Fruit fly (Drosophila melanogaster) whole organism, embryonic: ENCODE results near the gene slmo.

Experiments
- BEAF-32 ChIP-seq: fragments of 200-800 bp; sonication (Bioruptor generic); optimal IDR thresholded peaks from 3 replicates; lab custom pipeline; 2017; ENCODE audit warnings: missing biosample characterization, missing genetic modification characterization, mild to moderate bottlenecking, moderate library complexity, missing genetic modification reagents
- CG13287 ChIP-seq: fragments of 200-800 bp; sonication (Bioruptor generic); IDR thresholded peaks from 2 replicates; pipeline ENCODE4 v1.3.6; 2022; ENCODE audit warnings: missing biosample characterization, missing genetic modification characterization; ENCODE audit not compliant: partially characterized antibody
- CG13624 ChIP-seq: fragments of 200-800 bp; sonication (Bioruptor generic); optimal IDR thresholded peaks from 2 replicates; lab custom pipeline; 2016; ENCODE audit warnings: missing biosample characterization, missing genetic modification characterization
- CG14441 ChIP-seq: fragments of 200-800 bp; sonication (Bioruptor generic); IDR thresholded peaks from 2 replicates; pipeline ENCODE4 v1.3.6; 2022; ENCODE audit warnings: missing biosample characterization, missing genetic modification characterization
- CG14710 ChIP-seq: fragments of 200-800 bp; sonication (Bioruptor generic); optimal IDR thresholded peaks from 3 replicates; lab custom pipeline; 2019; ENCODE audit warnings: missing biosample characterization, mild to moderate bottlenecking, missing genetic modification characterization, moderate library complexity
- CG15479 ChIP-seq: fragments of 200-800 bp; sonication (Bioruptor generic); optimal IDR thresholded peaks from 3 replicates; lab custom pipeline; 2019; ENCODE audit warnings: missing biosample characterization, mild to moderate bottlenecking, missing genetic modification characterization, moderate library complexity
- CG2889 ChIP-seq: fragments of 200-800 bp; sonication (Bioruptor generic); IDR thresholded peaks from 3 replicates; pipeline ENCODE4 v1.3.6; 2022; ENCODE audit warnings: missing biosample characterization, missing genetic modification characterization
- CG31441 ChIP-seq: fragments of 200-800 bp; sonication (Bioruptor generic); IDR thresholded peaks from 2 replicates; pipeline ENCODE4 v1.3.6; 2022; ENCODE audit warnings: missing biosample characterization, missing genetic modification characterization
- CG32772 ChIP-seq: fragments of 200-800 bp; sonication (Bioruptor generic); IDR thresholded peaks from 2 replicates; pipeline ENCODE4 v1.3.6; 2022; ENCODE audit warnings: missing biosample characterization, missing genetic modification characterization
- CG3995 ChIP-seq: fragments of 200-800 bp; sonication (Bioruptor generic); optimal IDR thresholded peaks from 3 replicates; lab custom pipeline; 2016; ENCODE audit warnings: missing biosample characterization, missing genetic modification characterization
- CG43689 ChIP-seq: fragments of 200-800 bp; sonication (Bioruptor generic); IDR thresholded peaks from 2 replicates; pipeline ENCODE4 v1.3.6; 2022; ENCODE audit warnings: missing biosample characterization, missing genetic modification characterization
- CG5953 ChIP-seq: fragments of 200-800 bp; sonication (Bioruptor generic); IDR thresholded peaks from 2 replicates; pipeline ENCODE4 v1.3.6; 2022; ENCODE audit warnings: missing biosample characterization, missing genetic modification characterization
- CG6791 ChIP-seq: fragments of 200-800 bp; sonication (Bioruptor generic); IDR thresholded peaks from 3 replicates; pipeline ENCODE4 v1.3.6; 2022; ENCODE audit warnings: missing biosample characterization, missing genetic modification characterization; ENCODE audit not compliant: partially characterized antibody
- CG6813 ChIP-seq: fragments of 200-800 bp; sonication (Bioruptor generic); optimal IDR thresholded peaks from 2 replicates; lab custom pipeline; 2017; ENCODE audit warnings: missing biosample characterization, missing genetic modification characterization, mild to moderate bottlenecking, moderate library complexity, missing genetic modification reagents
- CG6854 ChIP-seq: fragments of 200-800 bp; sonication (Bioruptor generic); optimal IDR thresholded peaks from 3 replicates; lab custom pipeline; 2017; ENCODE audit warnings: missing biosample characterization, mild to moderate bottlenecking, missing genetic modification characterization
- CG7745 ChIP-seq: fragments of 200-800 bp; sonication (Bioruptor generic); optimal IDR thresholded peaks from 2 replicates; lab custom pipeline; 2018; ENCODE audit warnings: missing biosample characterization, mild to moderate bottlenecking, missing genetic modification characterization, moderate library complexity
- CG7839 ChIP-seq: fragments of 200-800 bp; sonication (Bioruptor generic); optimal IDR thresholded peaks from 3 replicates; lab custom pipeline; 2018; ENCODE audit warnings: missing biosample characterization, mild to moderate bottlenecking, missing genetic modification characterization, moderate library complexity
- CG7963 ChIP-seq: fragments of 200-800 bp; sonication (Bioruptor generic); IDR thresholded peaks from 3 replicates; pipeline ENCODE4 v1.3.6; 2022; ENCODE audit warnings: missing biosample characterization, missing genetic modification characterization; ENCODE audit not compliant: partially characterized antibody
- CG8290 ChIP-seq, 3 experiments: fragments of 200-800 bp; sonication (Bioruptor generic); optimal IDR thresholded peaks; 2 replicates each; lab custom pipeline; 2016 to 2019; ENCODE audit warnings: missing biosample characterization in 3 of 3, missing genetic modification characterization in 3 of 3, mild to moderate bottlenecking in 2 of 3, moderate library complexity in 1 of 3
- CG8388 ChIP-seq: fragments of 200-800 bp; sonication (Bioruptor generic); optimal IDR thresholded peaks from 2 replicates; lab custom pipeline; 2019; ENCODE audit warnings: missing biosample characterization, mild to moderate bottlenecking, missing genetic modification characterization, moderate library complexity
- CG8924 ChIP-seq: fragments of 200-800 bp; optimal IDR thresholded peaks from 3 replicates; lab custom pipeline; 2019; ENCODE audit warnings: missing biosample characterization, mild to moderate bottlenecking, missing genetic modification characterization, moderate library complexity
- CG9609 ChIP-seq: fragments of 200-800 bp; sonication (Bioruptor generic); optimal IDR thresholded peaks from 3 replicates; lab custom pipeline; 2016; ENCODE audit warnings: missing biosample characterization, missing genetic modification characterization
- CG9797 ChIP-seq: fragments of 200-800 bp; sonication (Bioruptor generic); optimal IDR thresholded peaks from 3 replicates; lab custom pipeline; 2018; ENCODE audit warnings: missing biosample characterization, mild to moderate bottlenecking, missing genetic modification characterization
- CHES-1-like ChIP-seq: fragments of 200-800 bp; sonication (Bioruptor generic); optimal IDR thresholded peaks from 2 replicates; lab custom pipeline; 2016; ENCODE audit warnings: missing biosample characterization, missing genetic modification characterization
- CTCF ChIP-seq: fragments of 200-800 bp; sonication (Bioruptor generic); optimal IDR thresholded peaks from 2 replicates; lab custom pipeline; 2017; ENCODE audit warnings: missing biosample characterization, mild to moderate bottlenecking, missing genetic modification characterization, moderate library complexity
- Doc3 ChIP-seq: fragments of 200-800 bp; sonication (Bioruptor generic); IDR thresholded peaks from 3 replicates; pipeline ENCODE4 v1.3.6; 2022; ENCODE audit warnings: missing biosample characterization, missing genetic modification characterization; ENCODE audit not compliant: partially characterized antibody
- Ets65A ChIP-seq: fragments of 200-800 bp; sonication (Bioruptor generic); peaks from one replicate; lab custom pipeline; 2016; ENCODE audit warnings: missing biosample characterization, missing genetic modification characterization
- HmgZ ChIP-seq: fragments of 200-800 bp; sonication (Bioruptor generic); optimal IDR thresholded peaks from 2 replicates; lab custom pipeline; 2018; ENCODE audit warnings: missing biosample characterization, mild to moderate bottlenecking, missing genetic modification characterization
- Mrtf ChIP-seq: fragments of 200-800 bp; sonication (Bioruptor generic); IDR thresholded peaks from 3 replicates; pipeline ENCODE4 v1.3.6; 2022; ENCODE audit warnings: missing biosample characterization, missing genetic modification characterization
- NC2α ChIP-seq: fragments of 200-800 bp; sonication (Bioruptor generic); optimal IDR thresholded peaks from 2 replicates; lab custom pipeline; 2016; ENCODE audit warnings: missing biosample characterization, missing genetic modification characterization
- Nf-YB ChIP-seq: fragments of 200-800 bp; sonication (Bioruptor generic); optimal IDR thresholded peaks from 3 replicates; lab custom pipeline; 2019; ENCODE audit warnings: missing biosample characterization, mild to moderate bottlenecking, missing genetic modification characterization, moderate library complexity
- Stat92E ChIP-seq, 3 experiments: fragments of >200 bp in 2 of 3; fragments of 200-800 bp in 1 of 3; sonication (Bioruptor generic) in 1 of 3; optimal IDR thresholded peaks; 2 replicates each; lab custom pipeline; 2017 to 2019; ENCODE audit warnings: missing biosample characterization in 3 of 3, missing genetic modification characterization in 3 of 3, mild to moderate bottlenecking in 1 of 3, moderate library complexity in 1 of 3
- Tbp ChIP-seq: fragments of >200 bp; optimal IDR thresholded peaks from 2 replicates; lab custom pipeline; 2018; ENCODE audit warnings: missing biosample characterization, missing genetic modification characterization
- bbx ChIP-seq: fragments of 200-800 bp; sonication (Bioruptor generic); IDR thresholded peaks from 2 replicates; pipeline ENCODE4 v1.3.6; 2022; ENCODE audit warnings: missing biosample characterization, missing genetic modification characterization; ENCODE audit not compliant: partially characterized antibody
- cwo ChIP-seq: fragments of 200-800 bp; sonication (Bioruptor generic); optimal IDR thresholded peaks from 3 replicates; lab custom pipeline; 2017; ENCODE audit warnings: missing biosample characterization, missing genetic modification characterization, mild to moderate bottlenecking, moderate library complexity, missing genetic modification reagents
- gem ChIP-seq: fragments of 200-800 bp; sonication (Bioruptor generic); optimal IDR thresholded peaks from 2 replicates; lab custom pipeline; 2019; ENCODE audit warnings: missing biosample characterization, mild to moderate bottlenecking, missing genetic modification characterization, moderate library complexity
- h ChIP-seq: fragments of >200 bp; optimal IDR thresholded peaks from 2 replicates; lab custom pipeline; 2017
- jigr1 ChIP-seq: fragments of 200-800 bp; sonication (Bioruptor generic); IDR thresholded peaks from 3 replicates; pipeline ENCODE4 v1.3.6; 2022; ENCODE audit warnings: missing biosample characterization, missing genetic modification characterization
- jing ChIP-seq: fragments of 200-800 bp; sonication (Bioruptor generic); optimal IDR thresholded peaks from 2 replicates; lab custom pipeline; 2018; ENCODE audit warnings: missing biosample characterization, mild to moderate bottlenecking, missing genetic modification characterization
- lov ChIP-seq, 2 experiments: fragments of 200-800 bp in 1 of 2; fragments of >200 bp in 1 of 2; sonication (Bioruptor generic) in 1 of 2; IDR thresholded peaks in 1 of 2; optimal IDR thresholded peaks in 1 of 2; 2 replicates in 1 of 2; 3 replicates in 1 of 2; pipeline versions ENCODE4 v1.3.6 to Lab custom; 2017 to 2022; ENCODE audit warnings: missing biosample characterization in 1 of 2, missing genetic modification characterization in 1 of 2
- mld ChIP-seq: fragments of 200-800 bp; sonication (Bioruptor generic); IDR thresholded peaks from 3 replicates; pipeline ENCODE4 v1.3.6; 2022; ENCODE audit warnings: missing biosample characterization, missing genetic modification characterization; ENCODE audit not compliant: partially characterized antibody
- oc ChIP-seq: fragments of 200-800 bp; sonication (Bioruptor generic); optimal IDR thresholded peaks from 2 replicates; lab custom pipeline; 2018; ENCODE audit warnings: missing biosample characterization, mild to moderate bottlenecking, missing genetic modification characterization, moderate library complexity
- ro ChIP-seq: fragments of 200-800 bp; sonication (Bioruptor generic); IDR thresholded peaks from 2 replicates; pipeline ENCODE4 v1.3.6; 2022; ENCODE audit warnings: missing biosample characterization, missing genetic modification characterization
- sens ChIP-seq: fragments of 200-800 bp; sonication (Bioruptor generic); peaks from one replicate; lab custom pipeline; 2016; ENCODE audit warnings: missing biosample characterization, missing genetic modification characterization
- sna ChIP-seq: fragments of 200-800 bp; sonication (Bioruptor generic); IDR thresholded peaks from 2 replicates; pipeline ENCODE4 v1.3.6; 2022; ENCODE audit warnings: missing biosample characterization, missing genetic modification characterization; ENCODE audit not compliant: partially characterized antibody
- sob ChIP-seq: fragments of 200-800 bp; sonication (Bioruptor generic); IDR thresholded peaks from 2 replicates; pipeline ENCODE4 v1.3.6; 2022; ENCODE audit warnings: missing biosample characterization, missing genetic modification characterization
- tna ChIP-seq: fragments of 200-800 bp; sonication (Bioruptor generic); IDR thresholded peaks from 2 replicates; pipeline ENCODE4 v1.3.6; 2022; ENCODE audit warnings: missing biosample characterization, missing genetic modification characterization; ENCODE audit not compliant: partially characterized antibody
- zfh2 ChIP-seq: fragments of 200-800 bp; sonication (Bioruptor generic); optimal IDR thresholded peaks from 2 replicates; lab custom pipeline; 2016; ENCODE audit warnings: missing biosample characterization, missing genetic modification characterization

The slmo gene

DNA sequence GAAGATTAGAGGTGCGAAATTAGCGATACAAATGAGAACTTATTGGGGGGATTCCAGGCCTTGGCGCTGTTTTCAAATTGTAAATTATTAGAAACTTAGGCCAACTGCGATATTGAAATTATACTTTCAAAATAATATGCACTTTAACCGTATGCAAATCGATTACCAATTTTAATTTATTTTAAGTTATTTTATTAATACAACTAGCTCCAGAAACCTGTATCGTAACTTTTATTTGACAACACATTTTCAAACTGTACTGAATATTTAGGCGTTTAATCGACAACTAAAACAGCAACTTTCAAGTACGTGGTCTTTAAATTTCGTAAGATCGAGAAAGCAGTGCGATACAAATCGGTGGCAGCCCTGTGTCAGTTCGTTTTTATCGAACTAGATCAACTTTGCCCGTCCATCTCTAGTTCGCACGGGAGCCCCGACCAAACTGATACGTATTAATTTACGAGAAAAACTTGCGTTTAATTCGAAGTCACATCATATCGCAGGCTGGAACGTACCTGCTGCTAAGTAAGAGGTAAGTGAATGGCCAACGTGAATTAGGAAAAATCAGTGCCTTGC, 22.2 kb upstream of the slmo start, which contains the start of the genes CG9154 and Kr-h2 (continued):
- TF ChIP-seq Ets65A (GFP tag; lab: Kevin White, UChicago) (peak; percentile 94), CG9797 (GFP tag; lab: Kevin White, UChicago) (peak; percentile 15), NC2α (no peak), Tbp (GFP tag; lab: Kevin White, UChicago) (no peak), CG6813 (no peak), zfh2 (GFP tag; lab: Kevin White, UChicago) (peak; percentile 53), CG14441 (GFP tag; lab: Robert Waterston, UW) (no peak), cwo (peak; percentile 31), CG7745 (no peak), ro (GFP tag; lab: Robert Waterston, UW) (no peak), CG7839 (peak; percentile 47), CG5953 (GFP tag; lab: Robert Waterston, UW) (no peak), CG13624 (GFP tag; lab: Kevin White, UChicago) (peak; percentile 19), Mrtf (GFP tag; lab: Robert Waterston, UW) (no peak), gem (peak; percentile 56), CG31441 (GFP tag; lab: Robert Waterston, UW) (peak; percentile 43; the same call in 1 of the 2 replicates), CG15479 (GFP tag; lab: Kevin White, UChicago) (no peak), CG2889 (no peak), CG32772 (GFP tag; lab: Robert Waterston, UW) (no peak), CG8924 (tag; lab: Kevin White, UChicago) (peak; percentile 47), CHES-1-like (GFP tag; lab: Kevin White, UChicago) (peak; percentile 32), CG8290 (GFP tag; optimal IDR thresholded peaks at IDR 0.05; lab: Kevin White, UChicago) (no peak), CG8290 (tag; optimal IDR thresholded peaks at IDR 0.05; lab: Kevin White, UChicago) (peak in 1 of 2 experiments; percentile 48), jing (GFP tag; lab: Kevin White, UChicago) (no peak), h (no peak), CG43689 (GFP tag; lab: Robert Waterston, UW) (no peak), CG9609 (GFP tag; lab: Kevin White, UChicago) (peak; percentile 14), CG8388 (GFP tag; lab: Kevin White, UChicago) (no peak), BEAF-32 (GFP tag; lab: Kevin White, UChicago) (peak; percentile 73)
- TF ChIP-seq, all 482 proteins: peak for 174

DNA sequence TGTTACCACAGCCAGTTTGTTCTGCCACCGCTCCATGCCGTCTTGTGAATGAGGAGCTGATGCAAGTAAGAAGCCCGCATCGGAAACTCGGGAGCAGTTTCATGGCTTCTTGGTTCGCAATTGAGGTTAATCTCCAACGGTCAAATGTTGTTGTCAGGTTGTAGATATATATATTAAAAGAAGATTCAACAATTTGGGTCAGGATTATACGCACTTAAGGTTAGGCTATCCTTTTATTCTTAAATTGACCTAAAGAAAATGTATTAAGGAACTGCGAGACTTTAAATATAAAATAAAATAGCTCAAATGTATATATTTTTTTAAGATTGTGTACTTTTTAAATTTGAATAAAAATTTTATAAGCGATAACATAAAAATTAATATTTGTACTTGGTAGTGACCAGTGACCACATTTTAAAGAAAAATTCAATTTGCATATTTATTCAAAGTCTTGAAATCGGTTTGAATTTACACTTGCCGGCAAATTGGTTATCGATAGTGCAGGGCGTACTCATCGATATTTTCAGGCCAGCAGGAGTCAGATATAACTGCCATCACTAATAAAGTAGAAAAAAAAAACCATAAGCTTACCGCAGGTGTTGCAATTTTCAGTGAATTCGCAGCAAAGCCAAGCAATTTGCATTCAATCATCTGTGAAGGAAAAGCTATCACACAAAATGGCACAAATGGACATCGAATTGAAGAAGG, 20.2 kb upstream of the slmo start, which contains the start of the genes CG9150 and Pfdn1:
Gene CG9150, minus strand, starts transcription at position 51 of the 708 bp plus-strand sequence.
Gene Pfdn1, plus strand, starts transcription at position 536 of the 708 bp plus-strand sequence.
- TF ChIP-seq HmgZ (tag; lab: Kevin White, UChicago) (peak; percentile 34), sna (GFP tag; lab: Robert Waterston, UW) (peak; percentile 79), CG3995 (GFP tag; lab: Kevin White, UChicago) (peak; percentile 90), CG14710 (tag; lab: Kevin White, UChicago) (peak; percentile 45), lov (optimal IDR thresholded peaks at IDR 0.05; lab: Kevin White, UChicago) (no peak), lov (GFP tag; IDR thresholded peaks at IDR 0.05; lab: Robert Waterston, UW) (no peak), bbx (peak; percentile 91), CG6791 (GFP tag; lab: Robert Waterston, UW) (peak; percentile 85), mld (peak; percentile 65; the same call in 2 of the 3 replicates), Doc3 (GFP tag; lab: Robert Waterston, UW) (peak; percentile 85), sob (GFP tag; lab: Robert Waterston, UW) (peak; percentile 10; the same call in 1 of the 2 replicates), CG6854 (GFP tag; lab: Kevin White, UChicago) (no peak), CG7963 (peak; percentile 62; the same call in 2 of the 3 replicates), Stat92E (GFP tag; optimal IDR thresholded peaks at IDR 0.05; lab: Kevin White, UChicago) (no peak), sens (GFP tag; lab: Kevin White, UChicago) (peak; percentile 71), oc (tag; lab: Kevin White, UChicago) (no peak), CG13287 (GFP tag; lab: Robert Waterston, UW) (peak; percentile 93), tna (peak; percentile 89), Nf-YB (no peak), CTCF (no peak), jigr1 (GFP tag; lab: Robert Waterston, UW) (no peak)
